Worm (Caenorhabditis elegans): ENCODE data around the gene ptl-1.

ce11 chrIII:761476-761875 lies 3.5 kb upstream of the ptl-1 start, which contains the start of gene nlp-52:
- TF ChIP-seq ama-1 (optimal IDR thresholded peaks at IDR 0.05) (no peak), nhr-237 (tag; optimal IDR thresholded peaks at IDR 0.05) (no peak), fkh-8 (tag; optimal IDR thresholded peaks at IDR 0.05) (no peak), irx-1 (tag; optimal IDR thresholded peaks at IDR 0.05) (no peak), lin-15B (tag; optimal IDR thresholded peaks at IDR 0.05) (no peak), nhr-76 (tag; optimal IDR thresholded peaks at IDR 0.05) (no peak)

Data from whole organism, L1 larva.